Worm (Caenorhabditis elegans): Measurements from ENCODE around the gene col-111.

ce11 chrIV:4652962-4653361, 4.8 kb downstream of the col-111 start, which contains the start of gene psr-1:
- no peak for TF ChIP-seq nhr-19 (GFP tag; conservative IDR thresholded peaks at IDR 0.05)
- no peak for TF ChIP-seq nhr-28 (tag; optimal IDR thresholded peaks at IDR 0.05)
- no peak for TF ChIP-seq snpc-4 (tag; optimal IDR thresholded peaks at IDR 0.05)
- TF ChIP-seq nhr-20 (tag; optimal IDR thresholded peaks at IDR 0.05) = no peak
- TF ChIP-seq ets-5 (GFP tag; IDR thresholded peaks at IDR 0.05) = no peak
- TF ChIP-seq nhr-77 (tag; optimal IDR thresholded peaks at IDR 0.05) = no peak
- no peak for TF ChIP-seq nhr-11 (tag; optimal IDR thresholded peaks at IDR 0.05)
- TF ChIP-seq fos-1 (tag; optimal IDR thresholded peaks at IDR 0.05) = no peak

Measured in whole organism, L1 larva.